Fruit fly (Drosophila melanogaster) whole organism, embryonic: ENCODE data around the gene CG42393.
A peak's percentile ranks its signal among the peaks of the same experiment; 100 is the strongest.

ENCODE experiments used
- Aef1 ChIP-seq: fragments of 200-800 bp; sonication (Bioruptor generic); IDR thresholded peaks from 3 replicates; pipeline ENCODE4 v1.3.6; 2022; ENCODE audit warnings: missing biosample characterization, missing genetic modification characterization
- B-H1 ChIP-seq: fragments of 200-800 bp; sonication (Bioruptor generic); IDR thresholded peaks from 3 replicates; pipeline ENCODE4 v1.3.6; 2022; ENCODE audit warnings: missing biosample characterization, missing genetic modification characterization
- Bgb ChIP-seq: fragments of 200-800 bp; sonication (Bioruptor generic); IDR thresholded peaks from 2 replicates; pipeline ENCODE4 v1.3.6; 2022; ENCODE audit warnings: missing biosample characterization, missing genetic modification characterization; ENCODE audit not compliant: partially characterized antibody
- CG12071 ChIP-seq: fragments of 200-800 bp; sonication (Bioruptor generic); optimal IDR thresholded peaks from 3 replicates; lab custom pipeline; 2018; ENCODE audit warnings: missing biosample characterization, mild to moderate bottlenecking, missing genetic modification characterization
- CG12299 ChIP-seq: fragments of 200-800 bp; sonication (Bioruptor generic); optimal IDR thresholded peaks from 2 replicates; lab custom pipeline; 2018; ENCODE audit warnings: missing biosample characterization, mild to moderate bottlenecking, missing genetic modification characterization
- CG12769 ChIP-seq: fragments of 200-800 bp; sonication (Bioruptor generic); optimal IDR thresholded peaks from 2 replicates; lab custom pipeline; 2019; ENCODE audit warnings: missing biosample characterization, mild to moderate bottlenecking, missing genetic modification characterization, moderate library complexity
- CG14014 ChIP-seq: fragments of 200-800 bp; sonication (Bioruptor generic); IDR thresholded peaks from 2 replicates; pipeline ENCODE4 v1.3.6; 2022; ENCODE audit warnings: missing biosample characterization, missing genetic modification characterization
- CG16779 ChIP-seq: fragments of 200-800 bp; sonication (Bioruptor generic); IDR thresholded peaks from 2 replicates; pipeline ENCODE4 v1.3.6; 2022; ENCODE audit warnings: missing biosample characterization, missing genetic modification characterization
- CG17385 ChIP-seq: fragments of 200-800 bp; sonication (Bioruptor generic); optimal IDR thresholded peaks from 3 replicates; lab custom pipeline; 2018; ENCODE audit warnings: missing biosample characterization, mild to moderate bottlenecking, missing genetic modification characterization
- CG2712 ChIP-seq: fragments of 200-800 bp; optimal IDR thresholded peaks from 3 replicates; lab custom pipeline; 2019; ENCODE audit warnings: missing biosample characterization, mild to moderate bottlenecking, missing genetic modification characterization, moderate library complexity
- CG32772 ChIP-seq: fragments of 200-800 bp; sonication (Bioruptor generic); IDR thresholded peaks from 2 replicates; pipeline ENCODE4 v1.3.6; 2022; ENCODE audit warnings: missing biosample characterization, missing genetic modification characterization
- CG34376 ChIP-seq: fragments of 200-800 bp; sonication (Bioruptor generic); optimal IDR thresholded peaks from 2 replicates; lab custom pipeline; 2018; ENCODE audit warnings: missing biosample characterization, mild to moderate bottlenecking, missing genetic modification characterization
- CG4360 ChIP-seq: fragments of 200-800 bp; sonication (Bioruptor generic); IDR thresholded peaks from 2 replicates; pipeline ENCODE4 v1.3.6; 2022; ENCODE audit warnings: missing biosample characterization, missing genetic modification characterization
- CG7556 ChIP-seq: fragments of 200-800 bp; sonication (Bioruptor generic); optimal IDR thresholded peaks from 2 replicates; lab custom pipeline; 2017; ENCODE audit warnings: missing biosample characterization, mild to moderate bottlenecking, missing genetic modification characterization
- CG7963 ChIP-seq: fragments of 200-800 bp; sonication (Bioruptor generic); IDR thresholded peaks from 3 replicates; pipeline ENCODE4 v1.3.6; 2022; ENCODE audit warnings: missing biosample characterization, missing genetic modification characterization; ENCODE audit not compliant: partially characterized antibody
- CG9932 ChIP-seq: fragments of 200-800 bp; sonication (Bioruptor generic); IDR thresholded peaks from 2 replicates; pipeline ENCODE4 v1.3.6; 2022; ENCODE audit warnings: missing biosample characterization, missing genetic modification characterization
- Doc2 ChIP-seq: fragments of 200-800 bp; sonication (Bioruptor generic); IDR thresholded peaks from 2 replicates; pipeline ENCODE4 v1.3.6; 2022; ENCODE audit warnings: missing biosample characterization, missing genetic modification characterization
- Dp ChIP-seq: fragments of 200-800 bp; sonication (Bioruptor generic); optimal IDR thresholded peaks from 2 replicates; lab custom pipeline; 2018; ENCODE audit warnings: missing biosample characterization, mild to moderate bottlenecking, missing genetic modification characterization, moderate library complexity
- ERR ChIP-seq: fragments of 200-800 bp; sonication (Bioruptor generic); optimal IDR thresholded peaks from 2 replicates; lab custom pipeline; 2016; ENCODE audit warnings: missing biosample characterization, missing genetic modification characterization
- Fer1 ChIP-seq: fragments of 200-800 bp; sonication (Bioruptor generic); optimal IDR thresholded peaks from 2 replicates; lab custom pipeline; 2017; ENCODE audit warnings: missing biosample characterization, mild to moderate bottlenecking, missing genetic modification characterization
- GATAe ChIP-seq: fragments of 200-800 bp; sonication (Bioruptor generic); conservative IDR thresholded peaks from 2 replicates; pipeline ENCODE4 v1.3.6; 2022; ENCODE audit warnings: missing biosample characterization, missing genetic modification characterization
- HLH54F ChIP-seq: fragments of 200-800 bp; sonication (Bioruptor generic); optimal IDR thresholded peaks from 3 replicates; lab custom pipeline; 2016; ENCODE audit warnings: missing biosample characterization, missing genetic modification characterization
- Hand ChIP-seq: fragments of 200-800 bp; sonication (Bioruptor generic); optimal IDR thresholded peaks from 2 replicates; lab custom pipeline; 2017; ENCODE audit warnings: mild to moderate bottlenecking, missing biosample characterization, missing genetic modification reagents, missing genetic modification characterization
- HmgZ ChIP-seq: fragments of 200-800 bp; sonication (Bioruptor generic); optimal IDR thresholded peaks from 2 replicates; lab custom pipeline; 2018; ENCODE audit warnings: missing biosample characterization, mild to moderate bottlenecking, missing genetic modification characterization
- Hmr ChIP-seq: fragments of 200-800 bp; sonication (Bioruptor generic); optimal IDR thresholded peaks from 3 replicates; lab custom pipeline; 2017; ENCODE audit warnings: mild to moderate bottlenecking, missing biosample characterization, missing genetic modification reagents, missing genetic modification characterization
- Hr39 ChIP-seq: fragments of >200 bp; optimal IDR thresholded peaks from 2 replicates; lab custom pipeline; 2017
- Kr ChIP-seq: fragments of 200-800 bp; sonication (Bioruptor generic); optimal IDR thresholded peaks from 2 replicates; lab custom pipeline; 2017; ENCODE audit warnings: missing biosample characterization, mild to moderate bottlenecking, missing genetic modification characterization
- Opbp ChIP-seq: fragments of 200-800 bp; sonication (Bioruptor generic); IDR thresholded peaks from 3 replicates; pipeline ENCODE4 v1.3.6; 2022; ENCODE audit warnings: missing biosample characterization, missing genetic modification characterization; ENCODE audit not compliant: partially characterized antibody
- Ptx1 ChIP-seq: fragments of 200-800 bp; sonication (Bioruptor generic); IDR thresholded peaks from 2 replicates; pipeline ENCODE4 v1.3.6; 2022; ENCODE audit warnings: missing biosample characterization, missing genetic modification characterization
- Rfx ChIP-seq: fragments of 200-800 bp; sonication (Bioruptor generic); IDR thresholded peaks from 2 replicates; pipeline ENCODE4 v1.3.6; 2022; ENCODE audit warnings: missing biosample characterization, missing genetic modification characterization
- Spps ChIP-seq: fragments of 200-800 bp; sonication (Bioruptor generic); optimal IDR thresholded peaks from 2 replicates; lab custom pipeline; 2018; ENCODE audit warnings: missing biosample characterization, mild to moderate bottlenecking, missing genetic modification characterization
- Trl ChIP-seq, 3 experiments: fragments of >200 bp in 2 of 3; fragments of 200-800 bp in 1 of 3; sonication (Bioruptor generic) in 1 of 3; optimal IDR thresholded peaks; 2 replicates in 1 of 3; 3 replicates in 2 of 3; lab custom pipeline; 2016 to 2017; ENCODE audit warnings: missing biosample characterization in 1 of 3, missing genetic modification characterization in 1 of 3
- amos ChIP-seq: fragments of 200-800 bp; sonication (Bioruptor generic); IDR thresholded peaks from 2 replicates; pipeline ENCODE4 v1.3.6; 2022; ENCODE audit warnings: missing biosample characterization, missing genetic modification characterization; ENCODE audit not compliant: partially characterized antibody
- aop ChIP-seq: fragments of 200-800 bp; sonication (Bioruptor generic); IDR thresholded peaks from 2 replicates; pipeline ENCODE4 v1.3.6; 2022; ENCODE audit warnings: missing biosample characterization, missing genetic modification characterization
- chinmo ChIP-seq: fragments of 200-800 bp; sonication (Bioruptor generic); IDR thresholded peaks from 4 replicates; pipeline ENCODE4 v1.3.6; 2022; ENCODE audit warnings: missing biosample characterization, missing genetic modification characterization; ENCODE audit not compliant: partially characterized antibody
- ftz-f1 ChIP-seq: fragments of 200-800 bp; sonication (Bioruptor generic); optimal IDR thresholded peaks from 2 replicates; lab custom pipeline; 2016; ENCODE audit warnings: missing biosample characterization, missing genetic modification characterization
- gcm2 ChIP-seq: fragments of 200-800 bp; sonication (Bioruptor generic); optimal IDR thresholded peaks from 2 replicates; lab custom pipeline; 2016; ENCODE audit warnings: missing biosample characterization, missing genetic modification characterization
- ind ChIP-seq: fragments of 200-800 bp; sonication (Bioruptor generic); optimal IDR thresholded peaks from 3 replicates; lab custom pipeline; 2016; ENCODE audit warnings: missing biosample characterization, missing genetic modification characterization
- pros ChIP-seq: fragments of 200-800 bp; sonication (Bioruptor generic); optimal IDR thresholded peaks from 3 replicates; lab custom pipeline; 2019; ENCODE audit warnings: missing biosample characterization, mild to moderate bottlenecking, missing genetic modification characterization, moderate library complexity
- rib ChIP-seq: fragments of 200-800 bp; sonication (Bioruptor generic); IDR thresholded peaks from 2 replicates; pipeline ENCODE4 v1.3.6; 2022; ENCODE audit warnings: missing biosample characterization, missing genetic modification characterization
- run ChIP-seq: fragments of 200-800 bp; sonication (Bioruptor generic); optimal IDR thresholded peaks from 3 replicates; lab custom pipeline; 2018; ENCODE audit warnings: missing biosample characterization, mild to moderate bottlenecking, missing genetic modification characterization
- sd ChIP-seq: fragments of 200-800 bp; sonication (Bioruptor generic); optimal IDR thresholded peaks from 3 replicates; lab custom pipeline; 2018; ENCODE audit warnings: missing biosample characterization, mild to moderate bottlenecking, missing genetic modification characterization, moderate library complexity
- sens ChIP-seq: fragments of 200-800 bp; sonication (Bioruptor generic); peaks from one replicate; lab custom pipeline; 2016; ENCODE audit warnings: missing biosample characterization, missing genetic modification characterization
- sima ChIP-seq: fragments of 200-800 bp; sonication (Bioruptor generic); optimal IDR thresholded peaks from 2 replicates; lab custom pipeline; 2016; ENCODE audit warnings: missing biosample characterization, missing genetic modification characterization
- slbo ChIP-seq: fragments of 200-800 bp; sonication (Bioruptor generic); IDR thresholded peaks from 2 replicates; pipeline ENCODE4 v1.3.6; 2022; ENCODE audit warnings: missing biosample characterization, missing genetic modification characterization
- sug ChIP-seq: fragments of 200-800 bp; optimal IDR thresholded peaks from 2 replicates; lab custom pipeline; 2019; ENCODE audit warnings: missing biosample characterization, mild to moderate bottlenecking, missing genetic modification characterization, moderate library complexity
- twi ChIP-seq: fragments of 200-800 bp; optimal IDR thresholded peaks from 2 replicates; lab custom pipeline; 2019; ENCODE audit warnings: missing biosample characterization, mild to moderate bottlenecking, missing genetic modification characterization, moderate library complexity
- unc-4 ChIP-seq: fragments of 200-800 bp; sonication (Bioruptor generic); IDR thresholded peaks from 2 replicates; pipeline ENCODE4 v1.3.6; 2022; ENCODE audit warnings: missing biosample characterization, missing genetic modification characterization; ENCODE audit not compliant: partially characterized antibody

CG42393 gene

dm6 chr3L:17995203-17996143 lies 47.1 kb upstream of the CG42393 start (continued):
- TF ChIP-seq twi (no peak), CG7556 (peak; percentile 5), sug (tag; lab: Kevin White, UChicago) (peak; percentile 72), HLH54F (no peak), aop (GFP tag; lab: Robert Waterston, UW) (no peak), Opbp (no peak), CG9932 (GFP tag; lab: Robert Waterston, UW) (peak; percentile 51; the same call in 1 of the 2 replicates), ind (GFP tag; lab: Kevin White, UChicago) (no peak), Hr39 (lab: Kevin White, UChicago) (no peak), CG12299 (tag; lab: Kevin White, UChicago) (no peak), CG2712 (tag; lab: Kevin White, UChicago) (no peak), rib (GFP tag; lab: Robert Waterston, UW) (peak; percentile 90), ERR (GFP tag; lab: Kevin White, UChicago) (peak; percentile 63), Fer1 (no peak), Bgb (GFP tag; lab: Robert Waterston, UW) (peak; percentile 35; the same call in 1 of the 2 replicates), B-H1 (GFP tag; lab: Robert Waterston, UW) (no peak; the same call in 2 of the 3 replicates), Rfx (peak; percentile 36), sd (tag; lab: Kevin White, UChicago) (peak; percentile 98), run (no peak), CG4360 (no peak), Spps (tag; lab: Kevin White, UChicago) (no peak), Hand (peak; percentile 34), CG12769 (tag; lab: Kevin White, UChicago) (peak; percentile 79), Dp (GFP tag; lab: Kevin White, UChicago) (no peak), CG16779 (GFP tag; lab: Robert Waterston, UW) (0 out of 2 replicates have a peak, but pooled peaks have one; percentile 41), Doc2 (no peak), Ptx1 (GFP tag; lab: Robert Waterston, UW) (0 out of 2 replicates have a peak, but pooled peaks have one; percentile 21), unc-4 (GFP tag; lab: Robert Waterston, UW) (peak; percentile 27; the same call in 1 of the 2 replicates), Trl (optimal IDR thresholded peaks at IDR 0.05; lab: Kevin White, UChicago) (peak; percentile 31 to 94), Trl (GFP tag; optimal IDR thresholded peaks at IDR 0.05; lab: Kevin White, UChicago) (no peak), CG7963 (GFP tag; lab: Robert Waterston, UW) (no peak), CG12071 (GFP tag; lab: Kevin White, UChicago) (no peak), pros (GFP tag; lab: Kevin White, UChicago) (peak; percentile 11), chinmo (peak; percentile 84; the same call in 3 of the 4 replicates), gcm2 (GFP tag; lab: Kevin White, UChicago) (no peak), Hmr (GFP tag; lab: Kevin White, UChicago) (peak; percentile 43), amos (GFP tag; lab: Robert Waterston, UW) (0 out of 2 replicates have a peak, but pooled peaks have one; percentile 4), CG34376 (GFP tag; lab: Kevin White, UChicago) (peak; percentile 88), sima (GFP tag; lab: Kevin White, UChicago) (no peak), CG14014 (no peak), CG32772 (GFP tag; lab: Robert Waterston, UW) (0 out of 2 replicates have a peak, but pooled peaks have one; percentile 37), GATAe (GFP tag; lab: Robert Waterston, UW) (peak; percentile 65), ftz-f1 (GFP tag; lab: Kevin White, UChicago) (peak; percentile 99), slbo (GFP tag; lab: Robert Waterston, UW) (peak; percentile 36; the same call in 1 of the 2 replicates), sens (GFP tag; lab: Kevin White, UChicago) (peak; percentile 64), Aef1 (GFP tag; lab: Robert Waterston, UW) (no peak; the same call in 2 of the 3 replicates), Kr (GFP tag; lab: Kevin White, UChicago) (no peak), CG17385 (GFP tag; lab: Kevin White, UChicago) (peak; percentile 9), HmgZ (peak; percentile 35)
